Fruit fly (Drosophila melanogaster) whole organism, embryonic: Measurements from ENCODE around the gene usp.

ENCODE experiments used
- Antp ChIP-seq: fragments of 200-800 bp; sonication (Bioruptor generic); optimal IDR thresholded peaks from 3 replicates; lab custom pipeline; 2016; ENCODE audit warnings: missing biosample characterization, missing genetic modification characterization
- Atf6 ChIP-seq: fragments of 200-800 bp; sonication (Bioruptor generic); IDR thresholded peaks from 2 replicates; pipeline ENCODE4 v1.3.6; 2022; ENCODE audit warnings: missing biosample characterization, missing genetic modification characterization
- B-H2 ChIP-seq: fragments of 200-800 bp; sonication (Bioruptor generic); optimal IDR thresholded peaks from 2 replicates; lab custom pipeline; 2018; ENCODE audit warnings: missing biosample characterization, mild to moderate bottlenecking, missing genetic modification characterization
- CG10462 ChIP-seq: fragments of 200-800 bp; sonication (Bioruptor generic); optimal IDR thresholded peaks from 2 replicates; lab custom pipeline; 2016; ENCODE audit warnings: missing biosample characterization, missing genetic modification characterization
- CG10543 ChIP-seq: fragments of 200-800 bp; sonication (Bioruptor generic); optimal IDR thresholded peaks from 3 replicates; lab custom pipeline; 2017; ENCODE audit warnings: missing biosample characterization, mild to moderate bottlenecking, missing genetic modification characterization, moderate library complexity
- CG10654 ChIP-seq: fragments of 200-800 bp; sonication (Bioruptor generic); optimal IDR thresholded peaks from 2 replicates; lab custom pipeline; 2016; ENCODE audit warnings: missing biosample characterization, missing genetic modification characterization
- CG11723 ChIP-seq: fragments of 200-800 bp; sonication (Bioruptor generic); optimal IDR thresholded peaks from 2 replicates; lab custom pipeline; 2017; ENCODE audit warnings: missing biosample characterization, mild to moderate bottlenecking, missing genetic modification characterization
- CG13296 ChIP-seq: fragments of 200-800 bp; sonication (Bioruptor generic); optimal IDR thresholded peaks from 3 replicates; lab custom pipeline; 2018; ENCODE audit warnings: missing biosample characterization, mild to moderate bottlenecking, missing genetic modification characterization
- CG15514 ChIP-seq: fragments of 200-800 bp; sonication (Bioruptor generic); optimal IDR thresholded peaks from 3 replicates; lab custom pipeline; 2017; ENCODE audit warnings: missing biosample characterization, missing genetic modification characterization, mild to moderate bottlenecking, moderate library complexity, missing genetic modification reagents
- CG16779 ChIP-seq: fragments of 200-800 bp; sonication (Bioruptor generic); IDR thresholded peaks from 2 replicates; pipeline ENCODE4 v1.3.6; 2022; ENCODE audit warnings: missing biosample characterization, missing genetic modification characterization
- CG17328 ChIP-seq: fragments of 200-800 bp; sonication (Bioruptor generic); IDR thresholded peaks from 2 replicates; pipeline ENCODE4 v1.3.6; 2022; ENCODE audit warnings: missing biosample characterization, missing genetic modification characterization
- CG3163 ChIP-seq: fragments of 200-800 bp; sonication (Bioruptor generic); optimal IDR thresholded peaks from 3 replicates; lab custom pipeline; 2016; ENCODE audit warnings: missing biosample characterization, missing genetic modification characterization
- CG5245 ChIP-seq: fragments of 200-800 bp; sonication (Bioruptor generic); optimal IDR thresholded peaks from 3 replicates; lab custom pipeline; 2016; ENCODE audit warnings: missing biosample characterization, missing genetic modification characterization
- CG6254 ChIP-seq: fragments of 200-800 bp; sonication (Bioruptor generic); optimal IDR thresholded peaks from 3 replicates; lab custom pipeline; 2017; ENCODE audit warnings: mild to moderate bottlenecking, missing biosample characterization, missing genetic modification reagents, missing genetic modification characterization
- CG6683 ChIP-seq: fragments of 200-800 bp; sonication (Bioruptor generic); optimal IDR thresholded peaks from 2 replicates; lab custom pipeline; 2017; ENCODE audit warnings: missing biosample characterization, mild to moderate bottlenecking, missing genetic modification characterization, missing genetic modification reagents
- CG6689 ChIP-seq: fragments of 200-800 bp; sonication (Bioruptor generic); IDR thresholded peaks from 2 replicates; pipeline ENCODE4 v1.3.6; 2022; ENCODE audit warnings: missing biosample characterization, missing genetic modification characterization
- CG8388 ChIP-seq: fragments of 200-800 bp; sonication (Bioruptor generic); optimal IDR thresholded peaks from 2 replicates; lab custom pipeline; 2019; ENCODE audit warnings: missing biosample characterization, mild to moderate bottlenecking, missing genetic modification characterization, moderate library complexity
- CG9932 ChIP-seq: fragments of 200-800 bp; sonication (Bioruptor generic); IDR thresholded peaks from 2 replicates; pipeline ENCODE4 v1.3.6; 2022; ENCODE audit warnings: missing biosample characterization, missing genetic modification characterization
- CTCF ChIP-seq: fragments of 200-800 bp; sonication (Bioruptor generic); optimal IDR thresholded peaks from 2 replicates; lab custom pipeline; 2017; ENCODE audit warnings: missing biosample characterization, mild to moderate bottlenecking, missing genetic modification characterization, moderate library complexity
- D19A ChIP-seq: fragments of 200-800 bp; optimal IDR thresholded peaks from 3 replicates; lab custom pipeline; 2019; ENCODE audit warnings: missing biosample characterization, mild to moderate bottlenecking, missing genetic modification characterization, moderate library complexity
- Ets65A ChIP-seq: fragments of 200-800 bp; sonication (Bioruptor generic); peaks from one replicate; lab custom pipeline; 2016; ENCODE audit warnings: missing biosample characterization, missing genetic modification characterization
- Ets97D ChIP-seq: fragments of 200-800 bp; sonication (Bioruptor generic); optimal IDR thresholded peaks from 3 replicates; lab custom pipeline; 2016; ENCODE audit warnings: missing biosample characterization, missing genetic modification characterization
- H2.0 ChIP-seq: fragments of 200-800 bp; sonication (Bioruptor generic); IDR thresholded peaks from 2 replicates; pipeline ENCODE4 v1.3.6; 2022; ENCODE audit warnings: missing biosample characterization, missing genetic modification characterization
- Hmx ChIP-seq: fragments of 200-800 bp; sonication (Bioruptor generic); optimal IDR thresholded peaks from 2 replicates; lab custom pipeline; 2016; ENCODE audit warnings: missing biosample characterization, missing genetic modification characterization
- Hr3 ChIP-seq: fragments of 200-800 bp; sonication (Bioruptor generic); optimal IDR thresholded peaks from 3 replicates; lab custom pipeline; 2016; ENCODE audit warnings: missing biosample characterization, missing genetic modification characterization
- MBD-R2 ChIP-seq: fragments of 200-800 bp; sonication (Bioruptor generic); IDR thresholded peaks from 2 replicates; pipeline ENCODE4 v1.3.6; 2022; ENCODE audit warnings: missing biosample characterization, missing genetic modification characterization
- Mes4 ChIP-seq: fragments of 200-800 bp; sonication (Bioruptor generic); optimal IDR thresholded peaks from 2 replicates; lab custom pipeline; 2016; ENCODE audit warnings: missing biosample characterization, missing genetic modification characterization
- Myb ChIP-seq: fragments of 200-800 bp; sonication (Bioruptor generic); optimal IDR thresholded peaks from 2 replicates; lab custom pipeline; 2016; ENCODE audit warnings: missing biosample characterization, missing genetic modification characterization
- NFAT ChIP-seq: fragments of 200-800 bp; sonication (Bioruptor generic); IDR thresholded peaks from 2 replicates; pipeline ENCODE4 v1.3.6; 2022; ENCODE audit warnings: missing biosample characterization, missing genetic modification characterization
- Sox100B ChIP-seq: fragments of 200-800 bp; sonication (Bioruptor generic); optimal IDR thresholded peaks from 3 replicates; lab custom pipeline; 2018; ENCODE audit warnings: missing biosample characterization, mild to moderate bottlenecking, missing genetic modification characterization
- cad ChIP-seq: fragments of >200 bp; optimal IDR thresholded peaks from 2 replicates; lab custom pipeline; 2017; ENCODE audit warnings: missing biosample characterization, missing genetic modification characterization
- crol ChIP-seq: fragments of 200-800 bp; sonication (Bioruptor generic); IDR thresholded peaks from 2 replicates; pipeline ENCODE4 v1.3.6; 2022; ENCODE audit warnings: missing biosample characterization, missing genetic modification characterization
- dan ChIP-seq: fragments of 200-800 bp; sonication (Bioruptor generic); IDR thresholded peaks from 2 replicates; pipeline ENCODE4 v1.3.6; 2022; ENCODE audit warnings: missing biosample characterization, missing genetic modification characterization
- dati ChIP-seq: fragments of 200-800 bp; sonication (Bioruptor generic); IDR thresholded peaks from 2 replicates; pipeline ENCODE4 v1.3.6; 2022; ENCODE audit warnings: missing biosample characterization, missing genetic modification characterization
- exex ChIP-seq: fragments of 200-800 bp; sonication (Bioruptor generic); optimal IDR thresholded peaks from 4 replicates; lab custom pipeline; 2018; ENCODE audit warnings: missing biosample characterization, mild to moderate bottlenecking, missing genetic modification characterization, moderate library complexity
- eyg ChIP-seq: fragments of 200-800 bp; sonication (Bioruptor generic); optimal IDR thresholded peaks from 3 replicates; lab custom pipeline; 2016; ENCODE audit warnings: missing biosample characterization, missing genetic modification characterization
- fru ChIP-seq: fragments of >200 bp; optimal IDR thresholded peaks from 2 replicates; lab custom pipeline; 2017
- gt ChIP-seq: fragments of 200-800 bp; sonication (Bioruptor generic); IDR thresholded peaks from 2 replicates; pipeline ENCODE4 v1.3.6; 2022; ENCODE audit warnings: missing biosample characterization, missing genetic modification characterization
- her ChIP-seq: fragments of 200-800 bp; sonication (Bioruptor generic); optimal IDR thresholded peaks from 2 replicates; lab custom pipeline; 2016; ENCODE audit warnings: missing biosample characterization, missing genetic modification characterization
- hkb ChIP-seq, 2 experiments: fragments of 200-800 bp in 1 of 2; fragments of >200 bp in 1 of 2; sonication (Bioruptor generic) in 1 of 2; IDR thresholded peaks in 1 of 2; optimal IDR thresholded peaks in 1 of 2; 2 replicates each; pipeline versions ENCODE4 v1.3.6 to Lab custom; 2017 to 2022; ENCODE audit warnings: missing biosample characterization in 1 of 2, missing genetic modification characterization in 1 of 2
- jigr1 ChIP-seq: fragments of 200-800 bp; sonication (Bioruptor generic); IDR thresholded peaks from 3 replicates; pipeline ENCODE4 v1.3.6; 2022; ENCODE audit warnings: missing biosample characterization, missing genetic modification characterization
- klu ChIP-seq: fragments of 200-800 bp; sonication (Bioruptor generic); IDR thresholded peaks from 2 replicates; pipeline ENCODE4 v1.3.6; 2022; ENCODE audit warnings: missing biosample characterization, missing genetic modification characterization
- luna ChIP-seq: fragments of 200-800 bp; sonication (Bioruptor generic); optimal IDR thresholded peaks from 2 replicates; lab custom pipeline; 2016; ENCODE audit warnings: missing biosample characterization, missing genetic modification characterization
- nmo ChIP-seq: fragments of 200-800 bp; sonication (Bioruptor generic); optimal IDR thresholded peaks from 2 replicates; lab custom pipeline; 2018; ENCODE audit warnings: missing biosample characterization, mild to moderate bottlenecking, missing genetic modification characterization, moderate library complexity
- pan ChIP-seq, 4 experiments: fragments of >200 bp in 3 of 4; fragments of 200-800 bp in 1 of 4; sonication (Bioruptor generic) in 1 of 4; optimal IDR thresholded peaks in 3 of 4; IDR thresholded peaks in 1 of 4; 2 replicates each; pipeline versions ENCODE4 v1.3.6 to Lab custom; 2017 to 2022; ENCODE audit warnings: missing biosample characterization in 2 of 4, missing genetic modification characterization in 2 of 4, mixed read lengths in 1 of 4
- run ChIP-seq: fragments of 200-800 bp; sonication (Bioruptor generic); optimal IDR thresholded peaks from 3 replicates; lab custom pipeline; 2018; ENCODE audit warnings: missing biosample characterization, mild to moderate bottlenecking, missing genetic modification characterization
- sd ChIP-seq: fragments of 200-800 bp; sonication (Bioruptor generic); optimal IDR thresholded peaks from 3 replicates; lab custom pipeline; 2018; ENCODE audit warnings: missing biosample characterization, mild to moderate bottlenecking, missing genetic modification characterization, moderate library complexity
- sens-2 ChIP-seq: fragments of 200-800 bp; sonication (Bioruptor generic); IDR thresholded peaks from 2 replicates; pipeline ENCODE4 v1.3.6; 2022; ENCODE audit warnings: missing biosample characterization, missing genetic modification characterization
- seq ChIP-seq: fragments of 200-800 bp; sonication (Bioruptor generic); IDR thresholded peaks from 2 replicates; pipeline ENCODE4 v1.3.6; 2022; ENCODE audit warnings: missing biosample characterization, missing genetic modification characterization
- sima ChIP-seq: fragments of 200-800 bp; sonication (Bioruptor generic); optimal IDR thresholded peaks from 2 replicates; lab custom pipeline; 2016; ENCODE audit warnings: missing biosample characterization, missing genetic modification characterization
- tna ChIP-seq: fragments of 200-800 bp; sonication (Bioruptor generic); IDR thresholded peaks from 2 replicates; pipeline ENCODE4 v1.3.6; 2022; ENCODE audit warnings: missing biosample characterization, missing genetic modification characterization; ENCODE audit not compliant: partially characterized antibody
- vfl ChIP-seq: fragments of 200-800 bp; sonication (Bioruptor generic); optimal IDR thresholded peaks from 2 replicates; lab custom pipeline; 2016; ENCODE audit warnings: missing biosample characterization, missing genetic modification characterization
- zen ChIP-seq: fragments of 200-800 bp; sonication (Bioruptor generic); optimal IDR thresholded peaks from 3 replicates; lab custom pipeline; 2018; ENCODE audit warnings: missing biosample characterization, mild to moderate bottlenecking, missing genetic modification characterization, moderate library complexity

Gene usp

dm6 chrX:2070708-2071063, 28.6 kb upstream of the usp start (continued):
- no peak for TF ChIP-seq dan (GFP tag; lab: Robert Waterston, UW)
- no peak for TF ChIP-seq Ets97D (GFP tag; lab: Kevin White, UChicago)
- TF ChIP-seq Ets65A (GFP tag; lab: Kevin White, UChicago): peak; percentile 92
- peak; percentile 66 for TF ChIP-seq seq (GFP tag; lab: Robert Waterston, UW)
- TF ChIP-seq MBD-R2 (GFP tag; lab: Robert Waterston, UW): peak; percentile 52; the same call in 1 of the 2 replicates
- TF ChIP-seq zen (tag; lab: Kevin White, UChicago): peak; percentile 20
- TF ChIP-seq Antp: peak; percentile 81
- TF ChIP-seq CG11723 (GFP tag; lab: Kevin White, UChicago): peak; percentile 5
- TF ChIP-seq B-H2 (GFP tag; lab: Kevin White, UChicago): no peak
- TF ChIP-seq nmo (GFP tag; lab: Kevin White, UChicago): peak; percentile 52
- TF ChIP-seq CG6683: peak; percentile 46
- TF ChIP-seq sens-2 (GFP tag; lab: Robert Waterston, UW): no peak
- TF ChIP-seq pan (optimal IDR thresholded peaks at IDR 0.05; lab: Kevin White, UChicago): no peak
- peak in 1 of 2 experiments; percentile 74 for TF ChIP-seq pan (GFP tag; optimal IDR thresholded peaks at IDR 0.05 in 1 of 2, IDR thresholded peaks at IDR 0.05 in 1 of 2)
- TF ChIP-seq CG17328 (GFP tag; lab: Robert Waterston, UW): peak; percentile 55; the same call in 1 of the 2 replicates
- TF ChIP-seq sd: peak; percentile 97
- TF ChIP-seq luna: peak; percentile 20
- peak; percentile 11; the same call in 1 of the 3 replicates for TF ChIP-seq jigr1
- no peak for TF ChIP-seq tna
- peak; percentile 25 for TF ChIP-seq D19A (tag; lab: Kevin White, UChicago)
- no peak for TF ChIP-seq Mes4
- TF ChIP-seq sima: no peak
- peak; percentile 66 for TF ChIP-seq H2.0 (GFP tag; lab: Robert Waterston, UW)
- TF ChIP-seq eyg: peak; percentile 58
- TF ChIP-seq her: peak; percentile 72
- TF ChIP-seq CG8388 (GFP tag; lab: Kevin White, UChicago): peak; percentile 30
- peak; percentile 46 for TF ChIP-seq CG3163 (GFP tag; lab: Kevin White, UChicago)
- peak; percentile 60 for TF ChIP-seq klu (GFP tag; lab: Robert Waterston, UW)
- TF ChIP-seq exex: no peak
- TF ChIP-seq NFAT (GFP tag; lab: Robert Waterston, UW): peak; percentile 68
- peak; percentile 84 for TF ChIP-seq CG10543 (GFP tag; lab: Kevin White, UChicago)
- TF ChIP-seq CTCF (GFP tag; lab: Kevin White, UChicago): no peak
- TF ChIP-seq CG9932 (GFP tag; lab: Robert Waterston, UW): peak; percentile 83
- TF ChIP-seq CG13296 (GFP tag; lab: Kevin White, UChicago): peak; percentile 68
- peak; percentile 61 for TF ChIP-seq CG6689 (GFP tag; lab: Robert Waterston, UW)
- no peak for TF ChIP-seq gt
- no peak for TF ChIP-seq hkb (optimal IDR thresholded peaks at IDR 0.05; lab: Kevin White, UChicago)
- TF ChIP-seq hkb (GFP tag; IDR thresholded peaks at IDR 0.05; lab: Robert Waterston, UW): peak; percentile 72
- TF ChIP-seq CG6254 (GFP tag; lab: Kevin White, UChicago): no peak
- peak; percentile 11 for TF ChIP-seq Hr3 (GFP tag; lab: Kevin White, UChicago)
- no peak for TF ChIP-seq Sox100B (GFP tag; lab: Kevin White, UChicago)
- TF ChIP-seq CG16779 (GFP tag; lab: Robert Waterston, UW): no peak
- TF ChIP-seq CG5245 (GFP tag; lab: Kevin White, UChicago): no peak
- peak; percentile 12 for TF ChIP-seq CG10654 (GFP tag; lab: Kevin White, UChicago)
- no peak for TF ChIP-seq fru (lab: Kevin White, UChicago)
- no peak for TF ChIP-seq run (tag; lab: Kevin White, UChicago)
- TF ChIP-seq CG10462 (GFP tag; lab: Kevin White, UChicago): no peak
- TF ChIP-seq CG15514 (GFP tag; lab: Kevin White, UChicago): peak; percentile 50
- no peak for TF ChIP-seq Hmx (GFP tag; lab: Kevin White, UChicago)
- no peak for TF ChIP-seq vfl (GFP tag; lab: Kevin White, UChicago)
- TF ChIP-seq dati (GFP tag; lab: Robert Waterston, UW): no peak
- TF ChIP-seq crol: peak; percentile 28; the same call in 1 of the 2 replicates
- TF ChIP-seq Myb (GFP tag; lab: Kevin White, UChicago): peak; percentile 44
- no peak for TF ChIP-seq cad (GFP tag; lab: Kevin White, UChicago)
- peak; percentile 79 for TF ChIP-seq Atf6 (GFP tag; lab: Robert Waterston, UW)
